Fruit fly (Drosophila melanogaster): Measurements from ENCODE around the gene Apc2.

Apc2 gene

DNA sequence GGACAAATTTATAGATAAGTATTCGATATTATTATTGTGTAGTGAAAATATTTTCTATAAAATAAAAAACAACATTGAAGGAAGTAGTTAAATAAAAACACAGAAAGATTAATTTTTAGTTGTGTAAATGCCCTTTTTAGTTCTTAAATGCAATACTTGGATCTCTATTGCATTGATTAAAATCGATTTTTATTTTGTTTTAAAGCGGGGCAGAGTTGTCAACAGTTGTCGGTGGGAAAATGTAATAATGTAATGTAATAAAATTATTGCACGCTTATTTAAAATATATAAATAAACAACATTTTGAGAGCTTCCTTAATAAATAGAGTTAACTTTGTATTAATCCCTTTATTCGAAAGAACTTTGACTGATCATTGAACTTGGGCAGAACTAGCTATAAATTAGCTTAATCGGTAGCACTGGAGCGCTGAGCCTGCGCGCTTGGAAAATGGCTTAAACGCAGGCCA lies at the start of gene Apc2:
TSS of gene Apc2 (plus strand) at position 411 of the 467 bp plus-strand sequence.
- peak; percentile 69 for TF ChIP-seq noc (tag; optimal IDR thresholded peaks at IDR 0.05)

dm6 chr3R:24116180-24116579 lies 47.6 kb upstream of the Apc2 start, which contains the start of gene CG13607:
TSS of gene CG13607 (minus strand) at chr3R:24116322.
- no peak for TF ChIP-seq noc (tag; optimal IDR thresholded peaks at IDR 0.05)

DNA sequence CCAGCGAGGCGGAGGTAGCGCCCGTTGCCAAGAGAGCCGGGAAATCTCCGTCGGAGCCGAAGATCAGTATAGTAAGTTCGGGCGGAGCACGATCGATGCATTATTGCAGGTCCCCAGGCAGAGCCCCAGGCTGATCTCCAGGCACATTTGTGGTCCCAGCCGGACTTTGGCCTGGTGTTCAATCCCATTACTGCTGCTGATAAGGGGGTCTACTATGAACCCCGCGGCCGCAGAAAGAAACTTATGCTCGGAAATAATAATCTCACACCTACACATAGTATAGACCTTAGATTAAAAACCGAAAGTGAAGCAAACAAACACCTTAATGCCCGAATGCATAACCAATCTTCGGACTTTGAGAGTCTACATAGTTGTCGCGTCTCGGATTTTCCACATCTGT lies 46.8 kb upstream of the Apc2 start:
- peak; percentile 37 for TF ChIP-seq noc (tag; optimal IDR thresholded peaks at IDR 0.05)

- TF ChIP-seq noc (tag; optimal IDR thresholded peaks at IDR 0.05): no peak
These were observed 42.1 kb upstream of the Apc2 start for dm6 chr3R:24121669-24122068.

DNA sequence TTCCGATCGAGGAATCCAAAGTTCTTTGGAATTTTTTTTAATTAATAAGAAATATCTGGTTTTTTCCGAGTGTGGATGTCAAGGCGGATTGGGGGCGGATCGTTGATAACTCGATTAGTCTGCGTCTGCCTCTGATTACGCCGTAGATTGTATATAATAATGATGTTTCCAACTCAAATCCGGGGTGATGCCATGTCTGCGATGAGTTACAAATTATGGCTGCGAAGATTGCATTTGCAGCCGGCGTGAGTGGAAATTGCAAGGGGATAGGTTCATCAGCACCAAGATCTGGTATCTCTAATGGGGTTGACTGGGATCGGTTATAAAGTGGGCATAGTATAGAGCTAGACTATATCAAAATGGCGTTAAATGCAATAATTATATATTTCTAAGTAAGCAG lies 41.4 kb upstream of the Apc2 start:
- no peak for TF ChIP-seq noc (tag; optimal IDR thresholded peaks at IDR 0.05)

DNA sequence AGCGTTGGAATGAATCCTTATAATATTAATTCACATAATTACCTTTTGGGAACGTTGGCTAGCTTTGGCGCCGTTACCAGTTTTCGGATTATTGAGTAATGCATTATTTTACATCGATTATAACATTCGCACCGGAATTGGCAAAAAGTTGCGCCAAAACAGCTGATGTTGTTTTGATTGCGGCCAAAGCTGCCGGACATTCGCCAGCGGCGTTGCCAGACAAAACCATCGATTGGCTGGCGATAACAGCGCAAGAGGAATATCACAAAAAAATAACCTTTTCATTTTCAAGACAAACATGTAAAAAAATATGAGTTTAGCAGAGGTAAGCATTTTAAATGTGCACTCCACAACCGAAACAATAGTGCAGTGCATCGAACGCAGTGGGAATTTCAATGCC lies 33.7 kb upstream of the Apc2 start, which contains the start of the genes GatB and Tsc1:
TSS of gene GatB (minus strand) at position 176 of the 400 bp plus-strand sequence.
TSS of gene Tsc1 (plus strand) at position 228 of the 400 bp plus-strand sequence.
- no peak for TF ChIP-seq noc (tag; optimal IDR thresholded peaks at IDR 0.05)

dm6 chr3R:24134580-24134979 lies 29.2 kb upstream of the Apc2 start, which contains the start of gene Sec10:
TSS of gene Sec10 (plus strand) at chr3R:24134831.
- TF ChIP-seq noc (tag; optimal IDR thresholded peaks at IDR 0.05): no peak

- peak; percentile 94 for TF ChIP-seq noc (tag; optimal IDR thresholded peaks at IDR 0.05)
These were observed 26.3 kb upstream of the Apc2 start, which contains the start of gene Npc2f for dm6 chr3R:24137311-24137945. TSS of gene Npc2f (plus strand) at chr3R:24137895.

DNA sequence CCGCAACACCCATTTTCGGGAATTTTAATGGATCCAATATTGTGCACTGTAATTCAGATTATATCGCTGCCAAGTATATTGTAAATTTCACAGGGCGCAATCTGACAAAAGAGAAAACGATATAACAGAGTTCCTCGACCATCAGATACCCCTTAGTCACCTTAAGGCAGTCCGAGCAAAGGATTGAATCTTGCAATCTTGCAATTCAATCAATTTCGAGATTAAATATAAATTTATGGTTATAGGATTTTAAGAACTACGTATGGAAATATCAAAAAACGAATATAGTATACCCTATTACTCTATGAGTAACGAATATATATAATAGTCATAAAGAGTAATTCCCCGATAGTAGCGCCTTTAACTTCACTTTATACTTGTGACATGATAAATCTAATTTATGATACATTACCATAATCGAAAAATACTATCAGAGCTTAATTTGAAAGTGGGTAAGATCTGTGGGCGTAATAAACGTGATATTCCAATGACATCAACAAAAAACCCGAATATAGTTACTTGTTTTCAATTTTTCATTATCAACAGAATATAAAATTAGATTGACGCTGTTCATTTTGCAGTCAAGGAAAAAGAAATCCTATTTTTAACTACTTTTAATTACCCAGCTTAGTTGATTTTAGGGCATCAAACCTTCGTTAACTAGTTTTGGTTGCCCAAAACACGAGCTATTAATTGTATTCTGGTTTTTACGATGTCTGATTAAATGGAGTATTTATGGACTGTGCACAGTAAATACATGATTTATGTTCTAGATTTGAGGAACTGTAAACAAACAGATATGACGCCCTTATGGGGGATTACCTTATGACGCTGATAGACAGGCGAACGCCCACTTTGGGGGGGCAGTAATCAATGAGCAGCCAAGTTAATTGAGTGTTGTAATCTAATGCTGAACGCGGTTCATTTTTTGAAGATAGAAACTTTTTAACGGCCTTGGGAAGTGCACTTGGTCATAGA lies 25.0 kb upstream of the Apc2 start:
- peak; percentile 85 for TF ChIP-seq noc (tag; optimal IDR thresholded peaks at IDR 0.05)

dm6 chr3R:24139646-24140130 lies 24.1 kb upstream of the Apc2 start:
- TF ChIP-seq noc (tag; optimal IDR thresholded peaks at IDR 0.05): no peak

DNA sequence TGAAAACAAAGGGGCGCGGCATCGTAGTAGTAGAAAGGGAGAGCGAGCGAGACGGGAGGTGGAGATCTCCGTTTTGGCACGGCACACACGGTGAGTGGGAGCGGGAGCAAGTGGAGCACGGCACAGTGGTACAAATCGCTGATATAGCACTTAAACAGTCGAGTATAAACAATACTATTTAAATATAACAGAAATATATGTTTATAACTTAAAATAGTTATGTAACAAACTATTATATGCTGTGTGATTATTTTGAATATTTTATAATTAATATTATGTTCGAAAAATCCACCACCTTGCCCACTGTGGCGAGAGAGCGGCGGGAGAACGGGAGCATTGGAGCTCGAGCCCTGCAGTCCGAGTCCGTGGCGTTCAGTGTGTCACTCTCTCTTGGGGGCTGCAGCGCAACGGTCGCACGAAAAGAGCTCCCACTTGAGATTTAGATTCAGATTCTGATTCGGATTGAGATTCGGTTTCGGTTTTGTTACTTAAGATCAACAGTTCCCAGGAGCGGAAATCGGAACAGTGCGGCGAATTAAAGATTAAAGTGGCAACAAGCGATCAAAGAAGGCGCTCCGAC lies 22.7 kb upstream of the Apc2 start, which contains the start of gene Kal1:
TSS of gene Kal1 (plus strand) at position 383 of the 580 bp plus-strand sequence.
- peak; percentile 81 for TF ChIP-seq noc (tag; optimal IDR thresholded peaks at IDR 0.05)

DNA sequence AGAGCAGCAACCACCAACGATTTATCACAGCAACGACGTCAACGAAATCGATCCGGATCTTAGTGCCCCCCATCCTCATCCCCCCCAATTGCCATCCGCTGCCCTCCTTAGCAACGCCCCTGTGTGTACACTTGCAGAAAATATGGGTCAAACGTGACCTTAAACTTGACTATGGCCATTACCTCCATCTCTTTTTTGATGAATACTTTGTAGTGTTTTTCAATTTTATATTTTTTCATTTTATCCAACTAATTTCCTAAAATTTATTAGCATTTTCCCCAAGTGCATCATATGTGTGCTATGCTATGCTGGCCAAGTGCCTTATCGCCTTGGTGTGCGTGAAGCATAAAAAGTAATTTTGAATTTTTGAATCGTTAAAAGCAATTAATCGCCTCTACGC lies 20.8 kb upstream of the Apc2 start:
- TF ChIP-seq noc (tag; optimal IDR thresholded peaks at IDR 0.05): no peak

DNA sequence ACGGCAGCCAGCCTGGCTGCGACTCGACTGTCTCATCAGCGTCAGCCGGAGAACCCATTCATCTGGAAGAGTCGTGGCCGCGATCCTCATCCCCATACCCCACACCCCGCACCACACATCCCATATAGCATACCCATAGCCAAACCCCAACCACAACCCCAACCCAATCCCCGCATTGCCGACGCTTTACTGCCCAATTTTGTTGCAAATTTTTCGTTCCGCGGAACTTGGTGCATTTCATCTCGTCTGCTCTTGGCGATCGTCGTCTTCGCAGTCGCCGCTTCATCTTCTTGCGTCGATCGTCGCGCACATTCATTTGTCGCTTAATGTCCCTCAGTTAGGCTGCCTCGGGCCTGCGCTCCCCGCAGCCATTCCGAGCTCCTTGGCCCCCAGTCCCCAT lies 20.4 kb upstream of the Apc2 start:
- no peak for TF ChIP-seq noc (tag; optimal IDR thresholded peaks at IDR 0.05)

DNA sequence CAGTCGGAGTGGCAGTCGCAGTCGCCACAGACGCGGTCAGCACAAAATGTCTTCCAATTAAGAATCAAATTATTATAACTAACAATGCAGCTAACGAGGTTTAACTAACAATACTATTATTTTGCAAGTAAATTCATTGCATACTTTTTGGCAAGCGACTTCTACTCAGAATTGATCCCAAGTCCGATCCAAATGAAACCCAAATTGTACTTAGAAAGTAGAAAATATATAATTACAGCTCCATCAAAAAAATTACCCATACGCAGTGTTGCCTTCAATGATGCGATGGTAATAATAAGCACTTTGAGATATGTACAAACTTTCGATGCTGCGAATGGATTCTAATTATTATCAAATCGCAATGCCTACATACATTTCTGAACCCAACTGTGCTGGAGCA lies 20.0 kb upstream of the Apc2 start:
- no peak for TF ChIP-seq noc (tag; optimal IDR thresholded peaks at IDR 0.05)

dm6 chr3R:24144542-24144941 lies 19.2 kb upstream of the Apc2 start:
- TF ChIP-seq noc (tag; optimal IDR thresholded peaks at IDR 0.05): no peak

dm6 chr3R:24148838-24149237 lies 14.9 kb upstream of the Apc2 start, which contains the start of gene Slimp:
TSS of gene Slimp (minus strand) at chr3R:24148967.
- peak; percentile 21 for TF ChIP-seq noc (tag; optimal IDR thresholded peaks at IDR 0.05)
